1 worm cellular context compared by ENCODE assay signal in the genomic region with DNA sequence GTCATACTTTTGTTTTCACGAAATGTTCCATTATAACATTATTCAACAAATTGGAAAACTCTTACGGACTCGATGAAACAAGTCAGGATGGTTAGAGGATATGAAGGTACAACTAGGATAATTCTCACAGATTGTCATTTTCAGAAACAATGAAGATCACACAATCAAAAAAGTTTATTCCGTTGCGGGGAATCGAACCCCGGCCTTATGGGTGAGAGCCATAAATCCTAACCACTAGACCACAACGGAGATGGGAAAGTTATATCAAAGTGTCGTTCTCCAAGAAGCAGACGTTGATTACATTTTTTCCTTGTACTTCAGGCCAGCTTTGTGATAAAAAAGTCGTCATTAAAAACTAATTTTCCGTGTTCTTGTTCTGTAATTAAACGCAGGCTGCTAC.
TF ChIP-seq lines count a peak whose summit lies in the region.

No protein-coding gene starts in this region.

TF ChIP-seq in whole organism, L4 larva, 104 proteins besides CTCF, POLR2A, EP300 and RAD21 (continued from another document):
- TF ChIP-seq daf-8 (GFP tag; IDR thresholded peaks at IDR 0.05; lab: Robert Waterston, UW) = no peak
- TF ChIP-seq nhr-48 (tag; optimal IDR thresholded peaks at IDR 0.05; lab: Kevin White, UChicago) = peak; percentile 37
- no peak for TF ChIP-seq ceh-44 (GFP tag; IDR thresholded peaks at IDR 0.05; lab: Robert Waterston, UW)
